Fruit fly (Drosophila melanogaster) whole organism, embryonic: ENCODE data around the gene CG4611.

Source experiments
- ATbp ChIP-seq: fragments of 200-800 bp; sonication (Bioruptor generic); optimal IDR thresholded peaks from 2 replicates; lab custom pipeline; 2017; ENCODE audit warnings: missing biosample characterization, mild to moderate bottlenecking, missing genetic modification characterization, missing genetic modification reagents
- Aef1 ChIP-seq: fragments of 200-800 bp; sonication (Bioruptor generic); IDR thresholded peaks from 3 replicates; pipeline ENCODE4 v1.3.6; 2022; ENCODE audit warnings: missing biosample characterization, missing genetic modification characterization
- Atf6 ChIP-seq: fragments of 200-800 bp; sonication (Bioruptor generic); IDR thresholded peaks from 2 replicates; pipeline ENCODE4 v1.3.6; 2022; ENCODE audit warnings: missing biosample characterization, missing genetic modification characterization
- CG10959 ChIP-seq: fragments of 200-800 bp; sonication (Bioruptor generic); IDR thresholded peaks from 2 replicates; pipeline ENCODE4 v1.3.6; 2022; ENCODE audit warnings: missing biosample characterization, missing genetic modification characterization
- CG15011 ChIP-seq: fragments of 200-800 bp; sonication (Bioruptor generic); optimal IDR thresholded peaks from 3 replicates; lab custom pipeline; 2018; ENCODE audit warnings: missing biosample characterization, mild to moderate bottlenecking, missing genetic modification characterization
- CG15601 ChIP-seq: fragments of 200-800 bp; sonication (Bioruptor generic); optimal IDR thresholded peaks from 3 replicates; lab custom pipeline; 2019; ENCODE audit warnings: missing biosample characterization, mild to moderate bottlenecking, missing genetic modification characterization, moderate library complexity
- CG16815 ChIP-seq: fragments of 200-800 bp; sonication (Bioruptor generic); optimal IDR thresholded peaks from 3 replicates; lab custom pipeline; 2017; ENCODE audit warnings: missing biosample characterization, mild to moderate bottlenecking, missing genetic modification characterization
- CG17186 ChIP-seq: fragments of 200-800 bp; sonication (Bioruptor generic); optimal IDR thresholded peaks from 3 replicates; lab custom pipeline; 2017; ENCODE audit warnings: missing biosample characterization, missing genetic modification reagents, missing genetic modification characterization
- CG17359 ChIP-seq: fragments of 200-800 bp; sonication (Bioruptor generic); optimal IDR thresholded peaks from 3 replicates; lab custom pipeline; 2018; ENCODE audit warnings: missing biosample characterization, mild to moderate bottlenecking, missing genetic modification characterization, moderate library complexity
- CG18619 ChIP-seq: fragments of 200-800 bp; sonication (Bioruptor generic); optimal IDR thresholded peaks from 3 replicates; lab custom pipeline; 2017; ENCODE audit warnings: missing biosample characterization, mild to moderate bottlenecking, missing genetic modification characterization
- CG3407 ChIP-seq: fragments of 200-800 bp; sonication (Bioruptor generic); optimal IDR thresholded peaks from 2 replicates; lab custom pipeline; 2018; ENCODE audit warnings: missing biosample characterization, mild to moderate bottlenecking, missing genetic modification characterization
- CG34376 ChIP-seq: fragments of 200-800 bp; sonication (Bioruptor generic); optimal IDR thresholded peaks from 2 replicates; lab custom pipeline; 2018; ENCODE audit warnings: missing biosample characterization, mild to moderate bottlenecking, missing genetic modification characterization
- CG42726 ChIP-seq: fragments of 200-800 bp; sonication (Bioruptor generic); IDR thresholded peaks from 2 replicates; pipeline ENCODE4 v1.3.6; 2022; ENCODE audit warnings: missing biosample characterization, missing genetic modification characterization; ENCODE audit not compliant: partially characterized antibody
- CG5953 ChIP-seq: fragments of 200-800 bp; sonication (Bioruptor generic); IDR thresholded peaks from 2 replicates; pipeline ENCODE4 v1.3.6; 2022; ENCODE audit warnings: missing biosample characterization, missing genetic modification characterization
- CG6813 ChIP-seq: fragments of 200-800 bp; sonication (Bioruptor generic); optimal IDR thresholded peaks from 2 replicates; lab custom pipeline; 2017; ENCODE audit warnings: missing biosample characterization, missing genetic modification characterization, mild to moderate bottlenecking, moderate library complexity, missing genetic modification reagents
- CG7839 ChIP-seq: fragments of 200-800 bp; sonication (Bioruptor generic); optimal IDR thresholded peaks from 3 replicates; lab custom pipeline; 2018; ENCODE audit warnings: missing biosample characterization, mild to moderate bottlenecking, missing genetic modification characterization, moderate library complexity
- CG9797 ChIP-seq: fragments of 200-800 bp; sonication (Bioruptor generic); optimal IDR thresholded peaks from 3 replicates; lab custom pipeline; 2018; ENCODE audit warnings: missing biosample characterization, mild to moderate bottlenecking, missing genetic modification characterization
- ERR ChIP-seq: fragments of 200-800 bp; sonication (Bioruptor generic); optimal IDR thresholded peaks from 2 replicates; lab custom pipeline; 2016; ENCODE audit warnings: missing biosample characterization, missing genetic modification characterization
- Fer1 ChIP-seq: fragments of 200-800 bp; sonication (Bioruptor generic); optimal IDR thresholded peaks from 2 replicates; lab custom pipeline; 2017; ENCODE audit warnings: missing biosample characterization, mild to moderate bottlenecking, missing genetic modification characterization
- Fer3 ChIP-seq: fragments of 200-800 bp; sonication (Bioruptor generic); optimal IDR thresholded peaks from 2 replicates; lab custom pipeline; 2018; ENCODE audit warnings: missing biosample characterization, mild to moderate bottlenecking, missing genetic modification characterization, moderate library complexity
- GATAe ChIP-seq: fragments of 200-800 bp; sonication (Bioruptor generic); conservative IDR thresholded peaks from 2 replicates; pipeline ENCODE4 v1.3.6; 2022; ENCODE audit warnings: missing biosample characterization, missing genetic modification characterization
- Lim3 ChIP-seq: fragments of 200-800 bp; sonication (Bioruptor generic); IDR thresholded peaks from 2 replicates; pipeline ENCODE4 v1.3.6; 2022; ENCODE audit warnings: missing biosample characterization, missing genetic modification characterization
- Max ChIP-seq: fragments of 200-800 bp; sonication (Bioruptor generic); optimal IDR thresholded peaks from 2 replicates; lab custom pipeline; 2016; ENCODE audit warnings: missing biosample characterization, mild to moderate bottlenecking, missing genetic modification characterization
- Med ChIP-seq: fragments of 200-800 bp; sonication (Bioruptor generic); peaks from one replicate; lab custom pipeline; 2016; ENCODE audit warnings: missing biosample characterization, missing genetic modification characterization, mild to moderate bottlenecking, inconsistent platforms, moderate library complexity
- Mrtf ChIP-seq: fragments of 200-800 bp; sonication (Bioruptor generic); IDR thresholded peaks from 3 replicates; pipeline ENCODE4 v1.3.6; 2022; ENCODE audit warnings: missing biosample characterization, missing genetic modification characterization
- Nf-YB ChIP-seq: fragments of 200-800 bp; sonication (Bioruptor generic); optimal IDR thresholded peaks from 3 replicates; lab custom pipeline; 2019; ENCODE audit warnings: missing biosample characterization, mild to moderate bottlenecking, missing genetic modification characterization, moderate library complexity
- Optix ChIP-seq: fragments of 200-800 bp; sonication (Bioruptor generic); IDR thresholded peaks from 3 replicates; pipeline ENCODE4 v1.3.6; 2022; ENCODE audit warnings: missing biosample characterization, missing genetic modification characterization
- PHDP ChIP-seq: fragments of 200-800 bp; sonication (Bioruptor generic); optimal IDR thresholded peaks from 3 replicates; lab custom pipeline; 2018; ENCODE audit warnings: missing biosample characterization, mild to moderate bottlenecking, missing genetic modification characterization, moderate library complexity
- Ptx1 ChIP-seq: fragments of 200-800 bp; sonication (Bioruptor generic); IDR thresholded peaks from 2 replicates; pipeline ENCODE4 v1.3.6; 2022; ENCODE audit warnings: missing biosample characterization, missing genetic modification characterization
- Rx ChIP-seq: fragments of 200-800 bp; sonication (Bioruptor generic); IDR thresholded peaks from 2 replicates; pipeline ENCODE4 v1.3.6; 2022; ENCODE audit warnings: missing biosample characterization, missing genetic modification characterization
- Usf ChIP-seq: fragments of 200-800 bp; sonication (Bioruptor generic); optimal IDR thresholded peaks from 2 replicates; lab custom pipeline; 2017; ENCODE audit warnings: missing genotype, missing biosample characterization, missing genetic modification characterization
- bbx ChIP-seq: fragments of 200-800 bp; sonication (Bioruptor generic); IDR thresholded peaks from 2 replicates; pipeline ENCODE4 v1.3.6; 2022; ENCODE audit warnings: missing biosample characterization, missing genetic modification characterization; ENCODE audit not compliant: partially characterized antibody
- disco-r ChIP-seq: fragments of 200-800 bp; sonication (Bioruptor generic); optimal IDR thresholded peaks from 2 replicates; lab custom pipeline; 2016; ENCODE audit warnings: missing biosample characterization, missing genetic modification characterization
- ewg ChIP-seq: fragments of 200-800 bp; sonication (Bioruptor generic); optimal IDR thresholded peaks from 3 replicates; lab custom pipeline; 2017; ENCODE audit warnings: mild to moderate bottlenecking, missing biosample characterization, missing genetic modification reagents, missing genetic modification characterization
- exex ChIP-seq: fragments of 200-800 bp; sonication (Bioruptor generic); optimal IDR thresholded peaks from 4 replicates; lab custom pipeline; 2018; ENCODE audit warnings: missing biosample characterization, mild to moderate bottlenecking, missing genetic modification characterization, moderate library complexity
- fd96Cb ChIP-seq: fragments of 200-800 bp; sonication (Bioruptor generic); optimal IDR thresholded peaks from 2 replicates; lab custom pipeline; 2018; ENCODE audit warnings: missing biosample characterization, mild to moderate bottlenecking, missing genetic modification characterization, moderate library complexity
- gsb ChIP-seq: fragments of 200-800 bp; sonication (Bioruptor generic); IDR thresholded peaks from 2 replicates; pipeline ENCODE4 v1.3.6; 2022; ENCODE audit warnings: missing biosample characterization, missing genetic modification characterization
- jigr1 ChIP-seq: fragments of 200-800 bp; sonication (Bioruptor generic); IDR thresholded peaks from 3 replicates; pipeline ENCODE4 v1.3.6; 2022; ENCODE audit warnings: missing biosample characterization, missing genetic modification characterization
- kni ChIP-seq: fragments of 200-800 bp; sonication (Bioruptor generic); optimal IDR thresholded peaks from 3 replicates; lab custom pipeline; 2017; ENCODE audit warnings: mild to moderate bottlenecking, missing biosample characterization, missing genetic modification reagents, missing genetic modification characterization
- lbe ChIP-seq: fragments of 200-800 bp; sonication (Bioruptor generic); optimal IDR thresholded peaks from 2 replicates; lab custom pipeline; 2016; ENCODE audit warnings: missing biosample characterization, mild to moderate bottlenecking, missing genetic modification characterization
- maf-S ChIP-seq: fragments of 200-800 bp; sonication (Bioruptor generic); optimal IDR thresholded peaks from 2 replicates; lab custom pipeline; 2016; ENCODE audit warnings: missing biosample characterization, missing genetic modification characterization
- nau ChIP-seq: fragments of 200-800 bp; sonication (Bioruptor generic); optimal IDR thresholded peaks from 3 replicates; lab custom pipeline; 2017; ENCODE audit warnings: missing biosample characterization, mild to moderate bottlenecking, missing genetic modification characterization, missing genetic modification reagents
- oc ChIP-seq: fragments of 200-800 bp; sonication (Bioruptor generic); optimal IDR thresholded peaks from 2 replicates; lab custom pipeline; 2018; ENCODE audit warnings: missing biosample characterization, mild to moderate bottlenecking, missing genetic modification characterization, moderate library complexity
- pnt ChIP-seq: fragments of 200-800 bp; sonication (Bioruptor generic); optimal IDR thresholded peaks from 3 replicates; lab custom pipeline; 2016; ENCODE audit warnings: missing biosample characterization, missing genetic modification characterization
- pros ChIP-seq: fragments of 200-800 bp; sonication (Bioruptor generic); optimal IDR thresholded peaks from 3 replicates; lab custom pipeline; 2019; ENCODE audit warnings: missing biosample characterization, mild to moderate bottlenecking, missing genetic modification characterization, moderate library complexity
- ranshi ChIP-seq: fragments of 200-800 bp; sonication (Bioruptor generic); IDR thresholded peaks from 2 replicates; pipeline ENCODE4 v1.3.6; 2022; ENCODE audit warnings: missing biosample characterization, missing genetic modification characterization
- row ChIP-seq: fragments of 200-800 bp; sonication (Bioruptor generic); IDR thresholded peaks from 3 replicates; pipeline ENCODE4 v1.3.6; 2022; ENCODE audit warnings: missing biosample characterization, missing genetic modification characterization
- tap ChIP-seq: fragments of 200-800 bp; optimal IDR thresholded peaks from 3 replicates; lab custom pipeline; 2019; ENCODE audit warnings: missing biosample characterization, mild to moderate bottlenecking, missing genetic modification characterization, moderate library complexity
- trh ChIP-seq: fragments of 200-800 bp; sonication (Bioruptor generic); optimal IDR thresholded peaks from 2 replicates; lab custom pipeline; 2016; ENCODE audit warnings: missing biosample characterization, missing genetic modification characterization

The CG4611 gene

dm6 chr3L:5182255-5182993 lies 46.2 kb downstream of the CG4611 start (continued):
- TF ChIP-seq Fer3 (tag; lab: Kevin White, UChicago) (peak; percentile 36), gsb (GFP tag; lab: Robert Waterston, UW) (no peak), GATAe (GFP tag; lab: Robert Waterston, UW) (no peak), ERR (GFP tag; lab: Kevin White, UChicago) (no peak), trh (GFP tag; lab: Kevin White, UChicago) (no peak), CG17359 (peak; percentile 58), Usf (no peak), row (GFP tag; lab: Robert Waterston, UW) (peak; percentile 71), bbx (GFP tag; lab: Robert Waterston, UW) (no peak), ATbp (GFP tag; lab: Kevin White, UChicago) (no peak), Ptx1 (GFP tag; lab: Robert Waterston, UW) (peak; percentile 53; the same call in 1 of the 2 replicates), CG34376 (GFP tag; lab: Kevin White, UChicago) (no peak), jigr1 (no peak), Mrtf (0 out of 3 replicates have a peak, but pooled peaks have one; percentile 45), Aef1 (GFP tag; lab: Robert Waterston, UW) (0 out of 3 replicates have a peak, but pooled peaks have one; percentile 15), CG5953 (GFP tag; lab: Robert Waterston, UW) (no peak), pnt (GFP tag; lab: Kevin White, UChicago) (no peak), Max (GFP tag; lab: Kevin White, UChicago) (no peak), PHDP (tag; lab: Kevin White, UChicago) (peak; percentile 59), nau (GFP tag; lab: Kevin White, UChicago) (peak; percentile 56), CG18619 (GFP tag; lab: Kevin White, UChicago) (peak; percentile 12), CG42726 (GFP tag; lab: Robert Waterston, UW) (no peak), fd96Cb (tag; lab: Kevin White, UChicago) (peak; percentile 30), ewg (GFP tag; lab: Kevin White, UChicago) (peak; percentile 24), ranshi (GFP tag; lab: Robert Waterston, UW) (no peak), disco-r (GFP tag; lab: Kevin White, UChicago) (no peak), kni (no peak), CG9797 (GFP tag; lab: Kevin White, UChicago) (no peak), Med (GFP tag; lab: Kevin White, UChicago) (peak; percentile 86), oc (tag; lab: Kevin White, UChicago) (no peak), CG10959 (GFP tag; lab: Robert Waterston, UW) (no peak), tap (tag; lab: Kevin White, UChicago) (peak; percentile 21), Fer1 (GFP tag; lab: Kevin White, UChicago) (peak; percentile 78), Nf-YB (no peak), Lim3 (GFP tag; lab: Robert Waterston, UW) (no peak), CG7839 (tag; lab: Kevin White, UChicago) (peak; percentile 59), exex (tag; lab: Kevin White, UChicago) (no peak), maf-S (peak; percentile 6), pros (peak; percentile 82), Optix (GFP tag; lab: Robert Waterston, UW) (no peak), CG15011 (GFP tag; lab: Kevin White, UChicago) (peak; percentile 7), lbe (GFP tag; lab: Kevin White, UChicago) (no peak), CG6813 (GFP tag; lab: Kevin White, UChicago) (no peak), CG17186 (GFP tag; lab: Kevin White, UChicago) (no peak), CG16815 (GFP tag; lab: Kevin White, UChicago) (no peak), Atf6 (GFP tag; lab: Robert Waterston, UW) (no peak; the same call in 1 of the 2 replicates), CG15601 (tag; lab: Kevin White, UChicago) (peak; percentile 0), Rx (peak; percentile 20; the same call in 1 of the 2 replicates), CG3407 (GFP tag; lab: Kevin White, UChicago) (no peak)
